Worm (Caenorhabditis elegans) whole organism, mixed stage, embryonic: ENCODE data around the gene mel-32.

Experiments
- mls-2 ChIP-seq: sonication (generic microtip); optimal IDR thresholded peaks from 2 replicates; lab custom pipeline; 2016; ENCODE audit warnings: mild to moderate bottlenecking, missing genetic modification characterization, moderate library complexity, missing compliant biosample characterization
- nhr-237 ChIP-seq: fragments of 150-350 bp; optimal IDR thresholded peaks from 2 replicates; lab custom pipeline; 2014; ENCODE audit warnings: missing biosample characterization, missing genetic modification characterization
- nhr-28 ChIP-seq: fragments of 150-350 bp; optimal IDR thresholded peaks from 2 replicates; lab custom pipeline; 2014; ENCODE audit warnings: missing biosample characterization, missing genetic modification characterization
- snpc-4 ChIP-seq: fragments of 150-350 bp; optimal IDR thresholded peaks from 2 replicates; lab custom pipeline; 2014; ENCODE audit warnings: missing biosample characterization, missing genetic modification characterization

DNA sequence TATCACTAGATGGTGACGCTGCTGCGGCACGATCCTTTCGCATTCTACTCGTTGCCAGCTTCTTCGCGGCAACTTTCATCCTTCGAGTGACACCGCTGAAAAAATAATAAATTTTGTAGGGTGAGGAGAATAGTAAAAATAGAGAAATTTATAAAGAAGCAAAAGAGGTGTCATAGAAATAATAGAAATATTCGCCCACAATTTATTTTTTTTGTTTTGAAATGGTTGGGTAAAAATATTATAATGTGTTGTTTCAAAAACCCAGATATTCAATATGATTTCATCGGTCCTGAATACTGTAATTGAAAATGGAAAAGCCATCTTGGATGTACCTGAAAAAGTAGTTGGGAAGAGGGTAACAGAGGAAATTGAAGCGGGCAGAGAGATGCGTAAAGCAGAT, 9.5 kb upstream of the mel-32 start, which contains the start of gene set-1:
- no peak for TF ChIP-seq nhr-237
- no peak for TF ChIP-seq mls-2 (tag; lab: Kevin White, UChicago)
- TF ChIP-seq snpc-4 (tag; lab: Kevin White, UChicago): no peak
- no peak for TF ChIP-seq nhr-28
